Fruit fly (Drosophila melanogaster): ENCODE results near the gene Vha100-1.

Vha100-1 gene

dm6 chr3R:29151621-29152092 lies 20.7 kb downstream of the Vha100-1 start, which contains the start of gene eIF2D (continued):
- TF ChIP-seq cas (GFP tag; IDR thresholded peaks at IDR 0.05) (peak; percentile 71), CG13287 (GFP tag; IDR thresholded peaks at IDR 0.05; ENCODE audit: partially characterized antibody) (peak; percentile 39; the same call in 1 of the 2 replicates), Lim3 (GFP tag; IDR thresholded peaks at IDR 0.05) (no peak), fd96Cb (tag; optimal IDR thresholded peaks at IDR 0.05) (peak; percentile 40), Fer2 (tag; optimal IDR thresholded peaks at IDR 0.05) (peak; percentile 29), CG17186 (GFP tag; optimal IDR thresholded peaks at IDR 0.05) (peak; percentile 12), seq (GFP tag; IDR thresholded peaks at IDR 0.05) (0 out of 2 replicates have a peak, but pooled peaks have one; percentile 42), CG7372 (GFP tag; IDR thresholded peaks at IDR 0.05) (peak; percentile 69), wdn (GFP tag; IDR thresholded peaks at IDR 0.05) (no peak), gfzf (GFP tag; optimal IDR thresholded peaks at IDR 0.05) (peak; percentile 1), CoRest (tag; optimal IDR thresholded peaks at IDR 0.05) (peak; percentile 67), CG6272 (GFP tag; IDR thresholded peaks at IDR 0.05) (peak; percentile 45), crc (GFP tag; optimal IDR thresholded peaks at IDR 0.05) (peak; percentile 36), pzg (GFP tag; optimal IDR thresholded peaks at IDR 0.05) (peak; percentile 30), Fer3 (tag; optimal IDR thresholded peaks at IDR 0.05) (peak; percentile 60), slbo (GFP tag; IDR thresholded peaks at IDR 0.05) (peak; percentile 63), twi (tag; optimal IDR thresholded peaks at IDR 0.05) (peak; percentile 55), BtbVII (GFP tag; optimal IDR thresholded peaks at IDR 0.05) (peak; percentile 53), Blimp-1 (GFP tag; optimal IDR thresholded peaks at IDR 0.05) (peak; percentile 46), Drgx (GFP tag; IDR thresholded peaks at IDR 0.05) (peak; percentile 48), vvl (GFP tag; IDR thresholded peaks at IDR 0.05) (peak; percentile 86), tll (GFP tag; optimal IDR thresholded peaks at IDR 0.05) (no peak), CG17385 (GFP tag; optimal IDR thresholded peaks at IDR 0.05) (peak; percentile 66), tin (GFP tag; optimal IDR thresholded peaks at IDR 0.05) (peak; percentile 42), HmgZ (tag; optimal IDR thresholded peaks at IDR 0.05) (peak; percentile 43), ash1 (GFP tag; optimal IDR thresholded peaks at IDR 0.05) (no peak), CG9727 (GFP tag; optimal IDR thresholded peaks at IDR 0.05) (peak; percentile 54), CG7745 (tag; optimal IDR thresholded peaks at IDR 0.05) (no peak), lov (optimal IDR thresholded peaks at IDR 0.05) (no peak), lov (GFP tag; IDR thresholded peaks at IDR 0.05) (0 out of 3 replicates have a peak, but pooled peaks have one; percentile 4), Optix (GFP tag; IDR thresholded peaks at IDR 0.05) (no peak), Jarid2 (GFP tag; optimal IDR thresholded peaks at IDR 0.05) (no peak), CG16815 (GFP tag; optimal IDR thresholded peaks at IDR 0.05) (no peak), CG13894 (tag; optimal IDR thresholded peaks at IDR 0.05) (peak; percentile 26), Ets65A (GFP tag) (no peak), lab (GFP tag; optimal IDR thresholded peaks at IDR 0.05) (peak; percentile 77), ap (GFP tag; IDR thresholded peaks at IDR 0.05) (0 out of 2 replicates have a peak, but pooled peaks have one; percentile 21), CG31441 (GFP tag; IDR thresholded peaks at IDR 0.05) (peak; percentile 68), HLH3B (GFP tag; IDR thresholded peaks at IDR 0.05) (peak; percentile 61; the same call in 1 of the 2 replicates), CG33557 (GFP tag; optimal IDR thresholded peaks at IDR 0.05) (peak; percentile 14), hth (optimal IDR thresholded peaks at IDR 0.05) (no peak), CG7786 (GFP tag; optimal IDR thresholded peaks at IDR 0.05) (peak; percentile 35), bcd (GFP tag; optimal IDR thresholded peaks at IDR 0.05) (peak; percentile 33), Opbp (GFP tag; IDR thresholded peaks at IDR 0.05; ENCODE audit: partially characterized antibody) (no peak), gro (GFP tag; optimal IDR thresholded peaks at IDR 0.05) (peak; percentile 5), grau (tag; optimal IDR thresholded peaks at IDR 0.05) (peak; percentile 69), nerfin-1 (tag; optimal IDR thresholded peaks at IDR 0.05) (peak; percentile 64), Spps (tag; optimal IDR thresholded peaks at IDR 0.05) (peak; percentile 35), Mad (GFP tag; optimal IDR thresholded peaks at IDR 0.05) (peak; percentile 42), scrt (GFP tag; optimal IDR thresholded peaks at IDR 0.05) (no peak)
